Worm (Caenorhabditis elegans): ENCODE results near the gene F56D2.2.

ce11 chrIII:5552072-5552667, 34.9 kb upstream of the F56D2.2 start, which contains the start of gene F09F7.6:
- no peak for TF ChIP-seq him-1 (tag; optimal IDR thresholded peaks at IDR 0.05)
- peak; percentile 25 for TF ChIP-seq W03F9.2 (tag; optimal IDR thresholded peaks at IDR 0.05)
- no peak for TF ChIP-seq dao-5 (tag; optimal IDR thresholded peaks at IDR 0.05)

All from whole organism, L4/young adult.